Worm (Caenorhabditis elegans) whole organism, young adult: Measurements from ENCODE around the gene nhr-118.

Experiments used
- B0019.2 ChIP-seq: fragments of 200-800 bp; sonication (Bioruptor generic); conservative IDR thresholded peaks from 2 replicates; pipeline ENCODE4 v1.3.6; 2022; ENCODE audit warnings: missing genetic modification reagents, missing genetic modification characterization, missing compliant biosample characterization
- B0035.1 ChIP-seq: sonication (generic microtip); optimal IDR thresholded peaks from 2 replicates; lab custom pipeline; 2016; ENCODE audit warnings: missing genetic modification characterization, mild to moderate bottlenecking, missing compliant biosample characterization, missing genotype, missing genetic modification reagents
- B0261.1 ChIP-seq: sonication (generic microtip); optimal IDR thresholded peaks from 2 replicates; lab custom pipeline; 2016; ENCODE audit warnings: mild to moderate bottlenecking, missing genetic modification characterization, moderate library complexity, missing compliant biosample characterization
- C17E4.6 ChIP-seq: fragments of 200-800 bp; sonication (Bioruptor generic); IDR thresholded peaks from 2 replicates; pipeline ENCODE4 v1.3.6; 2022; ENCODE audit warnings: missing genetic modification reagents, missing genetic modification characterization, missing compliant biosample characterization
- F10E7.11 ChIP-seq: sonication (generic microtip); optimal IDR thresholded peaks from 2 replicates; lab custom pipeline; 2017; ENCODE audit warnings: mild to moderate bottlenecking, missing genetic modification characterization, moderate library complexity, missing compliant biosample characterization
- F55B11.4 ChIP-seq: sonication (generic microtip); optimal IDR thresholded peaks from 2 replicates; lab custom pipeline; 2016; ENCODE audit warnings: missing compliant biosample characterization, missing genetic modification characterization, borderline replicate concordance; ENCODE audit not compliant: insufficient read depth
- F57A8.1 ChIP-seq: fragments of 200-800 bp; sonication (Bioruptor generic); optimal IDR thresholded peaks from 2 replicates; lab custom pipeline; 2018; ENCODE audit warnings: mild to moderate bottlenecking, missing genetic modification characterization, moderate library complexity, missing compliant biosample characterization
- T26A5.8 ChIP-seq: sonication (generic microtip); optimal IDR thresholded peaks from 2 replicates; lab custom pipeline; 2016; ENCODE audit warnings: missing genetic modification characterization, missing compliant biosample characterization
- Y56A3A.18 ChIP-seq: fragments of 200-800 bp; sonication (Bioruptor generic); IDR thresholded peaks from 2 replicates; pipeline ENCODE4 v1.3.6; 2022; ENCODE audit warnings: missing genetic modification reagents, missing genetic modification characterization, missing compliant biosample characterization
- Y95B8A.8 ChIP-seq: fragments of 200-800 bp; sonication (Bioruptor generic); IDR thresholded peaks from 2 replicates; pipeline ENCODE4 v1.3.6; 2022; ENCODE audit warnings: missing genetic modification reagents, missing genetic modification characterization, missing compliant biosample characterization
- ZK185.1 ChIP-seq: sonication (generic microtip); optimal IDR thresholded peaks from 2 replicates; lab custom pipeline; 2016; ENCODE audit warnings: mild to moderate bottlenecking, missing genetic modification characterization, missing compliant biosample characterization; ENCODE audit not compliant: poor library complexity, severe bottlenecking
- aptf-3 ChIP-seq: fragments of 200-800 bp; sonication (Bioruptor generic); IDR thresholded peaks from 2 replicates; pipeline ENCODE4 v1.3.6; 2022; ENCODE audit warnings: missing genetic modification characterization, missing compliant biosample characterization
- attf-3 ChIP-seq: fragments of 200-800 bp; sonication (Bioruptor generic); conservative IDR thresholded peaks from 2 replicates; pipeline ENCODE4 v1.3.6; 2022; ENCODE audit warnings: missing genetic modification reagents, missing genetic modification characterization, missing compliant biosample characterization
- cebp-1 ChIP-seq, 2 experiments: fragments of 200-800 bp in 1 of 2; sonication (Bioruptor generic) in 1 of 2; sonication (generic microtip) in 1 of 2; IDR thresholded peaks in 1 of 2; optimal IDR thresholded peaks in 1 of 2; 2 replicates each; pipeline versions ENCODE4 v1.3.6 to Lab custom; 2017 to 2022; ENCODE audit warnings: missing compliant biosample characterization in 2 of 2, missing genetic modification characterization in 2 of 2, mild to moderate bottlenecking in 1 of 2, missing genetic modification reagents in 1 of 2, moderate library complexity in 1 of 2
- ceh-79 ChIP-seq: sonication (generic microtip); optimal IDR thresholded peaks from 2 replicates; lab custom pipeline; 2017; ENCODE audit warnings: mild to moderate bottlenecking, missing genetic modification characterization, missing compliant biosample characterization
- ceh-91 ChIP-seq: fragments of 200-800 bp; sonication (Bioruptor generic); IDR thresholded peaks from 2 replicates; pipeline ENCODE4 v1.3.6; 2022; ENCODE audit warnings: missing genetic modification reagents, missing genetic modification characterization, missing compliant biosample characterization
- chd-7 ChIP-seq: sonication (generic microtip); optimal IDR thresholded peaks from 2 replicates; lab custom pipeline; 2016; ENCODE audit warnings: mild to moderate bottlenecking, missing genetic modification characterization, moderate library complexity, missing compliant biosample characterization
- die-1 ChIP-seq: sonication (generic microtip); optimal IDR thresholded peaks from 2 replicates; lab custom pipeline; 2016; ENCODE audit warnings: missing genotype, mild to moderate bottlenecking, missing genetic modification characterization, missing compliant biosample characterization
- dox-1 ChIP-seq: fragments of 200-800 bp; sonication (Bioruptor generic); IDR thresholded peaks from 2 replicates; pipeline ENCODE4 v1.3.6; 2022; ENCODE audit warnings: missing genetic modification reagents, missing genetic modification characterization, missing compliant biosample characterization
- dpl-1 ChIP-seq: fragments of 150-350 bp; optimal IDR thresholded peaks from 2 replicates; lab custom pipeline; 2014; ENCODE audit warnings: missing biosample characterization, missing genetic modification reagents, missing genetic modification characterization
- efl-1 ChIP-seq: fragments of 150-350 bp; optimal IDR thresholded peaks from 2 replicates; lab custom pipeline; 2014; ENCODE audit warnings: missing biosample characterization, missing genetic modification reagents, missing genetic modification characterization
- egl-18 ChIP-seq: fragments of 200-800 bp; sonication (Bioruptor generic); IDR thresholded peaks from 2 replicates; pipeline ENCODE4 v1.3.6; 2022; ENCODE audit warnings: missing genetic modification reagents, missing genetic modification characterization, missing compliant biosample characterization
- ets-4 ChIP-seq: fragments of 200-800 bp; sonication (Bioruptor generic); optimal IDR thresholded peaks from 2 replicates; lab custom pipeline; 2018; ENCODE audit warnings: mild to moderate bottlenecking, missing genetic modification characterization, missing compliant biosample characterization
- him-1 ChIP-seq: sonication (generic microtip); optimal IDR thresholded peaks from 2 replicates; lab custom pipeline; 2016; ENCODE audit warnings: missing genotype, missing genetic modification reagents, missing genetic modification characterization, missing compliant biosample characterization
- hmg-1.2 ChIP-seq: fragments of 200-800 bp; sonication (Bioruptor generic); IDR thresholded peaks from 2 replicates; pipeline ENCODE4 v1.3.6; 2022; ENCODE audit warnings: missing genetic modification reagents, missing genetic modification characterization, missing compliant biosample characterization
- hmg-20 ChIP-seq: fragments of 200-800 bp; sonication (Bioruptor generic); IDR thresholded peaks from 2 replicates; pipeline ENCODE4 v1.3.6; 2022; ENCODE audit warnings: missing genetic modification reagents, missing genetic modification characterization, missing compliant biosample characterization
- hsf-1 ChIP-seq: fragments of 200-800 bp; sonication (Bioruptor generic); IDR thresholded peaks from 2 replicates; pipeline ENCODE4 v1.3.6; 2022; ENCODE audit warnings: missing genetic modification reagents, missing genetic modification characterization, missing compliant biosample characterization
- lag-1 ChIP-seq: fragments of 200-800 bp; sonication (Bioruptor generic); IDR thresholded peaks from 2 replicates; pipeline ENCODE4 v1.3.6; 2022; ENCODE audit warnings: missing genetic modification reagents, missing genetic modification characterization, missing compliant biosample characterization
- let-526 ChIP-seq: fragments of 200-800 bp; sonication (Bioruptor generic); IDR thresholded peaks from 2 replicates; pipeline ENCODE4 v1.3.6; 2022; ENCODE audit warnings: missing genetic modification reagents, missing genetic modification characterization, missing compliant biosample characterization
- lin-35 ChIP-seq, 3 experiments: fragments of 150-350 bp in 2 of 3; sonication (generic microtip) in 1 of 3; optimal IDR thresholded peaks; 2 replicates each; lab custom pipeline; 2014 to 2018; ENCODE audit warnings: missing biosample characterization in 3 of 3, missing genetic modification characterization in 3 of 3, missing genetic modification reagents in 3 of 3
- lsl-1 ChIP-seq: fragments of 200-800 bp; sonication (Bioruptor generic); optimal IDR thresholded peaks from 2 replicates; lab custom pipeline; 2018; ENCODE audit warnings: mild to moderate bottlenecking, missing genetic modification characterization, moderate library complexity, missing compliant biosample characterization
- lsy-27 ChIP-seq: sonication (generic microtip); optimal IDR thresholded peaks from 2 replicates; lab custom pipeline; 2017; ENCODE audit warnings: missing genetic modification characterization, mild to moderate bottlenecking, missing compliant biosample characterization, antibody characterized with exemption, missing genotype, borderline replicate concordance; ENCODE audit not compliant: insufficient read depth
- nhr-120 ChIP-seq: fragments of 200-800 bp; sonication (Bioruptor generic); IDR thresholded peaks from 2 replicates; pipeline ENCODE4 v1.3.6; 2022; ENCODE audit warnings: missing genetic modification characterization, missing compliant biosample characterization
- pbrm-1 ChIP-seq: fragments of 200-800 bp; sonication (Bioruptor generic); IDR thresholded peaks from 2 replicates; pipeline ENCODE4 v1.3.6; 2022; ENCODE audit warnings: missing genetic modification reagents, missing genetic modification characterization, missing compliant biosample characterization
- rcor-1 ChIP-seq: fragments of 200-800 bp; sonication (Bioruptor generic); IDR thresholded peaks from 2 replicates; pipeline ENCODE4 v1.3.6; 2022; ENCODE audit warnings: missing genetic modification reagents, missing genetic modification characterization, missing compliant biosample characterization
- rec-8 ChIP-seq, 2 experiments: sonication (generic microtip); optimal IDR thresholded peaks; 2 replicates each; lab custom pipeline; 2016; ENCODE audit warnings: mild to moderate bottlenecking in 2 of 2, missing genetic modification characterization in 2 of 2, missing genetic modification reagents in 2 of 2, missing genotype in 2 of 2, missing biosample characterization in 1 of 2, missing compliant biosample characterization in 1 of 2, moderate library complexity in 1 of 2
- rpc-1 ChIP-seq, 2 experiments: fragments of 150-350 bp in 1 of 2; sonication (generic microtip) in 1 of 2; optimal IDR thresholded peaks; 2 replicates each; lab custom pipeline; 2014 to 2018; ENCODE audit warnings: missing biosample characterization in 1 of 2, missing genetic modification characterization in 1 of 2, missing genetic modification reagents in 1 of 2, missing genotype in 1 of 2
- snpc-1.3 ChIP-seq: sonication (generic microtip); optimal IDR thresholded peaks from 2 replicates; lab custom pipeline; 2017; ENCODE audit warnings: missing genetic modification characterization, mild to moderate bottlenecking, missing compliant biosample characterization, antibody characterized with exemption, moderate library complexity, missing genotype, missing genetic modification reagents; ENCODE audit not compliant: insufficient read depth
- somi-1 ChIP-seq: fragments of 200-800 bp; sonication (Bioruptor generic); optimal IDR thresholded peaks from 2 replicates; lab custom pipeline; 2018; ENCODE audit warnings: mild to moderate bottlenecking, missing genetic modification characterization, missing compliant biosample characterization
- sptf-2 ChIP-seq: fragments of 200-800 bp; sonication (Bioruptor generic); optimal IDR thresholded peaks from 2 replicates; lab custom pipeline; 2018; ENCODE audit warnings: mild to moderate bottlenecking, missing genetic modification characterization, missing compliant biosample characterization
- unc-130 ChIP-seq: sonication (generic microtip); optimal IDR thresholded peaks from 2 replicates; lab custom pipeline; 2016; ENCODE audit warnings: missing genetic modification reagents, missing genetic modification characterization, missing compliant biosample characterization
- xnd-1 ChIP-seq: sonication (generic microtip); optimal IDR thresholded peaks from 2 replicates; lab custom pipeline; 2016; ENCODE audit warnings: missing genotype, missing genetic modification reagents, missing genetic modification characterization, missing compliant biosample characterization
- zim-3 ChIP-seq: sonication (generic microtip); optimal IDR thresholded peaks from 2 replicates; lab custom pipeline; 2017; ENCODE audit warnings: mild to moderate bottlenecking, missing genetic modification characterization, moderate library complexity, missing compliant biosample characterization
- ztf-25 ChIP-seq: fragments of 200-800 bp; sonication (Bioruptor generic); IDR thresholded peaks from 2 replicates; pipeline ENCODE4 v1.3.6; 2022; ENCODE audit warnings: missing genetic modification reagents, missing genetic modification characterization, missing compliant biosample characterization
- ztf-26 ChIP-seq: sonication (generic microtip); optimal IDR thresholded peaks from 2 replicates; lab custom pipeline; 2017; ENCODE audit warnings: missing genetic modification characterization, missing compliant biosample characterization
- ztf-6 ChIP-seq: fragments of 200-800 bp; sonication (Bioruptor generic); IDR thresholded peaks from 2 replicates; pipeline ENCODE4 v1.3.6; 2022; ENCODE audit warnings: missing genetic modification reagents, missing genetic modification characterization, missing compliant biosample characterization

nhr-118 gene

DNA sequence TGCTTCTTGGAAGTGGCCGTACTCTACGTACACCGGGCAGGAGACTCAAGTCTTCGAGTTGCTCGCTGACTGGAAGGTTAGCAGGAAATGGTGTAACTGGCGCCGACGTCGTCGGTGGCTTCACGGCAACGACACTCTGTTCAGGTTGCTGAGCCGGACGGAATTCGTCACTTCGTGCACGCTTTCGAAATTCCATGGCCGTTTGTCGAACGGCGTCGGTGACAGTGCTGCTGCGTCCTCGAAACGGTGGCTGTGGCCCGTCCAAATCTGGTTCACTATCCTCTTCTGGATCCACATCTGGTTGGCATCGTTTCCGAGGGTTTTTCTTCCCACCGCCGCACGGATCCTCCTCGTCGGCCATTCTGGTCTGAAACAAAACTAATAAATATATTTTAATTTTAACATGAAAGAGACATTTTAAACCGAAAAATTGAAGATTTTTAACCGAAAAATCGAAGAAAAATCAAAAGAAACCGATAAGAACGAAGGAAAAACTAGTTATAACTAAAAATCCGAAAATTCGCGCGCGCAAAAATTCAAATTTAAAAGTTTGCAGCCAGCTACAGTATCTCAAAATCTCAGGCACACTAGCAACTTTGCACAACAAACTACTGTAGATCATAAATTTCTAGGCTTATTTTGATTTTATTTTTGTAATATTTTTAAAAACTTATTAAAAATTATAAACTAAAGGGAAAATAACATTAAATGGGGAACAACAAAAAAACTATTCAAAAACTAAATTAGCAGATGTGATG is 31.6 kb upstream of the nhr-118 start, which contains the start of gene F32D1.7 (continued):
- TF ChIP-seq lsl-1 = peak; percentile 99
- peak; percentile 91 for TF ChIP-seq ceh-91 (GFP tag; lab: Robert Waterston, UW)
- TF ChIP-seq die-1 = no peak
- TF ChIP-seq let-526 (GFP tag; lab: Robert Waterston, UW) = no peak
- no peak for TF ChIP-seq somi-1 (GFP tag; lab: Kevin White, UChicago)
- TF ChIP-seq chd-7 (tag; lab: Kevin White, UChicago) = no peak
- no peak for TF ChIP-seq F10E7.11
- TF ChIP-seq rcor-1 (GFP tag; lab: Robert Waterston, UW) = peak; percentile 66
- no peak for TF ChIP-seq ztf-25 (GFP tag; lab: Robert Waterston, UW)
- TF ChIP-seq pbrm-1 (GFP tag; lab: Robert Waterston, UW) = no peak
- no peak for TF ChIP-seq B0019.2
- no peak for TF ChIP-seq egl-18 (GFP tag; lab: Robert Waterston, UW)
- no peak for TF ChIP-seq ztf-26 (tag; lab: Kevin White, UChicago)
- TF ChIP-seq F57A8.1 (GFP tag; lab: Kevin White, UChicago) = no peak
- no peak for TF ChIP-seq B0035.1 (tag; lab: Kevin White, UChicago)
- peak; percentile 59; the same call in 1 of the 2 replicates for TF ChIP-seq hsf-1
- peak; percentile 36 for TF ChIP-seq snpc-1.3 (tag; lab: Kevin White, UChicago)
- no peak for TF ChIP-seq aptf-3 (GFP tag; lab: Robert Waterston, UW)
- TF ChIP-seq nhr-120 = no peak
- peak; percentile 34 for TF ChIP-seq him-1 (tag; lab: Kevin White, UChicago)
- no peak for TF ChIP-seq cebp-1 (GFP tag; IDR thresholded peaks at IDR 0.05; lab: Robert Waterston, UW)
- no peak for TF ChIP-seq cebp-1 (tag; optimal IDR thresholded peaks at IDR 0.05; lab: Kevin White, UChicago)
- peak in 1 of 3 experiments; percentile 12 for TF ChIP-seq lin-35 (GFP tag; optimal IDR thresholded peaks at IDR 0.05; lab: Kevin White, UChicago)
- TF ChIP-seq T26A5.8 (tag; lab: Kevin White, UChicago) = no peak
- TF ChIP-seq ztf-6 (GFP tag; lab: Robert Waterston, UW) = no peak
- TF ChIP-seq dox-1 (GFP tag; lab: Robert Waterston, UW) = peak; percentile 61
- TF ChIP-seq xnd-1 (tag; lab: Kevin White, UChicago) = peak; percentile 93
- no peak for TF ChIP-seq ZK185.1 (tag; lab: Kevin White, UChicago)
- no peak for TF ChIP-seq hmg-20 (GFP tag; lab: Robert Waterston, UW)
- no peak for TF ChIP-seq attf-3 (GFP tag; lab: Robert Waterston, UW)
- TF ChIP-seq Y95B8A.8 (GFP tag; lab: Robert Waterston, UW) = 0 out of 2 replicates have a peak, but pooled peaks have one; percentile 49
- peak; percentile 38 for TF ChIP-seq unc-130 (GFP tag; lab: Kevin White, UChicago)
- TF ChIP-seq dpl-1 (GFP tag; lab: Kevin White, UChicago) = peak; percentile 90
- no peak for TF ChIP-seq lag-1 (GFP tag; lab: Robert Waterston, UW)
- TF ChIP-seq hmg-1.2 (GFP tag; lab: Robert Waterston, UW) = no peak
- TF ChIP-seq ceh-79 (tag; lab: Kevin White, UChicago) = no peak
- TF ChIP-seq B0261.1 = no peak
- TF ChIP-seq lsy-27 (tag; lab: Kevin White, UChicago) = no peak
- TF ChIP-seq rec-8 (tag; optimal IDR thresholded peaks at IDR 0.05; lab: Kevin White, UChicago) = no peak
- no peak for TF ChIP-seq ets-4
- no peak for TF ChIP-seq F55B11.4 (tag; lab: Kevin White, UChicago)
- TF ChIP-seq zim-3 (tag; lab: Kevin White, UChicago) = no peak
- TF ChIP-seq sptf-2 = no peak
- peak; percentile 95 for TF ChIP-seq efl-1 (GFP tag; lab: Kevin White, UChicago)
- no peak for TF ChIP-seq C17E4.6
- no peak for TF ChIP-seq rpc-1 (optimal IDR thresholded peaks at IDR 0.05; lab: Kevin White, UChicago)
- TF ChIP-seq rpc-1 (tag; optimal IDR thresholded peaks at IDR 0.05; lab: Kevin White, UChicago) = no peak
- no peak for TF ChIP-seq Y56A3A.18
